Worm (Caenorhabditis elegans): Measurements from ENCODE around the gene F13H8.6.

- no peak for TF ChIP-seq unc-39 (tag; optimal IDR thresholded peaks at IDR 0.05)
- TF ChIP-seq egl-27 (tag; optimal IDR thresholded peaks at IDR 0.05): no peak
- no peak for TF ChIP-seq zag-1 (tag; optimal IDR thresholded peaks at IDR 0.05)
- no peak for TF ChIP-seq nhr-237 (tag; optimal IDR thresholded peaks at IDR 0.05)
- TF ChIP-seq nhr-25 (tag; optimal IDR thresholded peaks at IDR 0.05): no peak
- no peak for TF ChIP-seq lin-39 (tag; optimal IDR thresholded peaks at IDR 0.05)
- TF ChIP-seq ceh-9 (tag; optimal IDR thresholded peaks at IDR 0.05): no peak
- no peak for TF ChIP-seq mdl-1 (tag; optimal IDR thresholded peaks at IDR 0.05)
- TF ChIP-seq skn-1 (tag; optimal IDR thresholded peaks at IDR 0.05): no peak
- no peak for TF ChIP-seq nhr-77 (tag; optimal IDR thresholded peaks at IDR 0.05)
- no peak for TF ChIP-seq fos-1 (tag; optimal IDR thresholded peaks at IDR 0.05)
- TF ChIP-seq nfya-1 (tag; optimal IDR thresholded peaks at IDR 0.05; ENCODE audit: insufficient read depth): no peak
These were observed 18.8 kb downstream of the F13H8.6 start, which contains the start of gene F13H8.8 for ce11 chrII:6267983-6268382.

All from whole organism, L3 larva.